Worm (Caenorhabditis elegans): ENCODE results near the gene ZK616.61.

- TF ChIP-seq nhr-12 (tag; optimal IDR thresholded peaks at IDR 0.05) (no peak), nhr-28 (tag; optimal IDR thresholded peaks at IDR 0.05) (no peak), hpl-2 (GFP tag; optimal IDR thresholded peaks at IDR 0.05) (no peak), ztf-11 (tag; optimal IDR thresholded peaks at IDR 0.05) (no peak), lin-13 (GFP tag; optimal IDR thresholded peaks at IDR 0.05) (no peak), C04F5.9 (tag; optimal IDR thresholded peaks at IDR 0.05) (no peak), efl-3 (GFP tag; optimal IDR thresholded peaks at IDR 0.05) (no peak), ceh-82 (tag; optimal IDR thresholded peaks at IDR 0.05) (no peak), nhr-11 (tag; optimal IDR thresholded peaks at IDR 0.05) (no peak), nhr-237 (tag; optimal IDR thresholded peaks at IDR 0.05) (no peak), ceh-90 (tag; optimal IDR thresholded peaks at IDR 0.05) (no peak), fkh-10 (GFP tag; optimal IDR thresholded peaks at IDR 0.05) (no peak), snpc-4 (tag; optimal IDR thresholded peaks at IDR 0.05) (no peak), lin-39 (tag; optimal IDR thresholded peaks at IDR 0.05) (no peak)
These were observed 36.0 kb upstream of the ZK616.61 start, which contains the start of gene F41H10.3 for ce11 chrIV:5369414-5369813.

Data from whole organism, L1 larva.